Fruit fly (Drosophila melanogaster) whole organism, embryonic: ENCODE measurements around the gene Syn1.

Source experiments
- ATbp ChIP-seq: fragments of 200-800 bp; sonication (Bioruptor generic); optimal IDR thresholded peaks from 2 replicates; lab custom pipeline; 2017; ENCODE audit warnings: missing biosample characterization, mild to moderate bottlenecking, missing genetic modification characterization, missing genetic modification reagents
- CG12391 ChIP-seq: fragments of 200-800 bp; sonication (Bioruptor generic); optimal IDR thresholded peaks from 3 replicates; lab custom pipeline; 2018; ENCODE audit warnings: missing biosample characterization, mild to moderate bottlenecking, missing genetic modification characterization, moderate library complexity
- CG13775 ChIP-seq: fragments of 200-800 bp; sonication (Bioruptor generic); optimal IDR thresholded peaks from 3 replicates; lab custom pipeline; 2017; ENCODE audit warnings: missing biosample characterization, mild to moderate bottlenecking, missing genetic modification characterization
- CG15514 ChIP-seq: fragments of 200-800 bp; sonication (Bioruptor generic); optimal IDR thresholded peaks from 3 replicates; lab custom pipeline; 2017; ENCODE audit warnings: missing biosample characterization, missing genetic modification characterization, mild to moderate bottlenecking, moderate library complexity, missing genetic modification reagents
- CG1792 ChIP-seq: fragments of 200-800 bp; sonication (Bioruptor generic); optimal IDR thresholded peaks from 2 replicates; lab custom pipeline; 2016; ENCODE audit warnings: missing biosample characterization, missing genetic modification characterization
- CG31224 ChIP-seq: fragments of 200-800 bp; sonication (Bioruptor generic); IDR thresholded peaks from 2 replicates; pipeline ENCODE4 v1.3.6; 2022; ENCODE audit warnings: missing biosample characterization, missing genetic modification characterization
- CG32772 ChIP-seq: fragments of 200-800 bp; sonication (Bioruptor generic); IDR thresholded peaks from 2 replicates; pipeline ENCODE4 v1.3.6; 2022; ENCODE audit warnings: missing biosample characterization, missing genetic modification characterization
- CG34422 ChIP-seq: fragments of 200-800 bp; sonication (Bioruptor generic); IDR thresholded peaks from 3 replicates; pipeline ENCODE4 v1.3.6; 2022; ENCODE audit warnings: missing biosample characterization, missing genetic modification characterization
- CG42726 ChIP-seq: fragments of 200-800 bp; sonication (Bioruptor generic); IDR thresholded peaks from 2 replicates; pipeline ENCODE4 v1.3.6; 2022; ENCODE audit warnings: missing biosample characterization, missing genetic modification characterization; ENCODE audit not compliant: partially characterized antibody
- CG5245 ChIP-seq: fragments of 200-800 bp; sonication (Bioruptor generic); optimal IDR thresholded peaks from 3 replicates; lab custom pipeline; 2016; ENCODE audit warnings: missing biosample characterization, missing genetic modification characterization
- CG6654 ChIP-seq: fragments of 200-800 bp; sonication (Bioruptor generic); optimal IDR thresholded peaks from 2 replicates; lab custom pipeline; 2017; ENCODE audit warnings: missing biosample characterization, mild to moderate bottlenecking, missing genetic modification characterization
- CG6689 ChIP-seq: fragments of 200-800 bp; sonication (Bioruptor generic); IDR thresholded peaks from 2 replicates; pipeline ENCODE4 v1.3.6; 2022; ENCODE audit warnings: missing biosample characterization, missing genetic modification characterization
- CG6791 ChIP-seq: fragments of 200-800 bp; sonication (Bioruptor generic); IDR thresholded peaks from 3 replicates; pipeline ENCODE4 v1.3.6; 2022; ENCODE audit warnings: missing biosample characterization, missing genetic modification characterization; ENCODE audit not compliant: partially characterized antibody
- CG7786 ChIP-seq: fragments of 200-800 bp; sonication (Bioruptor generic); optimal IDR thresholded peaks from 2 replicates; lab custom pipeline; 2016; ENCODE audit warnings: missing biosample characterization, missing genetic modification characterization
- CG8944 ChIP-seq: fragments of 200-800 bp; sonication (Bioruptor generic); optimal IDR thresholded peaks from 3 replicates; lab custom pipeline; 2016; ENCODE audit warnings: missing biosample characterization, missing genetic modification characterization
- CG9437 ChIP-seq: fragments of 200-800 bp; sonication (Bioruptor generic); optimal IDR thresholded peaks from 2 replicates; lab custom pipeline; 2018; ENCODE audit warnings: missing biosample characterization, mild to moderate bottlenecking, missing genetic modification characterization
- CG9932 ChIP-seq: fragments of 200-800 bp; sonication (Bioruptor generic); IDR thresholded peaks from 2 replicates; pipeline ENCODE4 v1.3.6; 2022; ENCODE audit warnings: missing biosample characterization, missing genetic modification characterization
- CkIIα-i1 ChIP-seq: fragments of 200-800 bp; sonication (Bioruptor generic); IDR thresholded peaks from 2 replicates; pipeline ENCODE4 v1.3.6; 2022; ENCODE audit warnings: missing biosample characterization, missing genetic modification characterization
- ERR ChIP-seq: fragments of 200-800 bp; sonication (Bioruptor generic); optimal IDR thresholded peaks from 2 replicates; lab custom pipeline; 2016; ENCODE audit warnings: missing biosample characterization, missing genetic modification characterization
- H15 ChIP-seq: fragments of 200-800 bp; sonication (Bioruptor generic); IDR thresholded peaks from 3 replicates; pipeline ENCODE4 v1.3.6; 2022; ENCODE audit warnings: missing biosample characterization, missing genetic modification characterization
- Hey ChIP-seq: fragments of 200-800 bp; sonication (Bioruptor generic); optimal IDR thresholded peaks from 3 replicates; lab custom pipeline; 2018; ENCODE audit warnings: missing biosample characterization, mild to moderate bottlenecking, missing genetic modification characterization
- NFAT ChIP-seq: fragments of 200-800 bp; sonication (Bioruptor generic); IDR thresholded peaks from 2 replicates; pipeline ENCODE4 v1.3.6; 2022; ENCODE audit warnings: missing biosample characterization, missing genetic modification characterization
- Pdp1 ChIP-seq, 2 experiments: fragments of 200-800 bp; sonication (Bioruptor generic); optimal IDR thresholded peaks; 3 replicates each; lab custom pipeline; 2016; ENCODE audit warnings: missing biosample characterization in 2 of 2, missing genetic modification characterization in 2 of 2, mild to moderate bottlenecking in 1 of 2, moderate library complexity in 1 of 2
- Ssrp ChIP-seq: fragments of 200-800 bp; sonication (Bioruptor generic); optimal IDR thresholded peaks from 2 replicates; lab custom pipeline; 2018; ENCODE audit warnings: missing biosample characterization, mild to moderate bottlenecking, missing genetic modification characterization, moderate library complexity
- chif ChIP-seq, 2 experiments: fragments of 200-800 bp; sonication (Bioruptor generic); optimal IDR thresholded peaks; 3 replicates each; lab custom pipeline; 2016; ENCODE audit warnings: missing biosample characterization in 2 of 2, missing genetic modification characterization in 2 of 2
- chinmo ChIP-seq: fragments of 200-800 bp; sonication (Bioruptor generic); IDR thresholded peaks from 4 replicates; pipeline ENCODE4 v1.3.6; 2022; ENCODE audit warnings: missing biosample characterization, missing genetic modification characterization; ENCODE audit not compliant: partially characterized antibody
- dmrt99B ChIP-seq: fragments of 200-800 bp; sonication (Bioruptor generic); optimal IDR thresholded peaks from 2 replicates; lab custom pipeline; 2018; ENCODE audit warnings: missing biosample characterization, mild to moderate bottlenecking, missing genetic modification characterization, moderate library complexity
- gcm2 ChIP-seq: fragments of 200-800 bp; sonication (Bioruptor generic); optimal IDR thresholded peaks from 2 replicates; lab custom pipeline; 2016; ENCODE audit warnings: missing biosample characterization, missing genetic modification characterization
- grau ChIP-seq: fragments of 200-800 bp; optimal IDR thresholded peaks from 3 replicates; lab custom pipeline; 2019; ENCODE audit warnings: missing biosample characterization, mild to moderate bottlenecking, missing genetic modification characterization, moderate library complexity
- grn ChIP-seq: fragments of 200-800 bp; sonication (Bioruptor generic); optimal IDR thresholded peaks from 3 replicates; lab custom pipeline; 2017; ENCODE audit warnings: missing biosample characterization, missing genetic modification characterization
- kay ChIP-seq: fragments of 200-800 bp; sonication (Bioruptor generic); optimal IDR thresholded peaks from 2 replicates; lab custom pipeline; 2016; ENCODE audit warnings: missing biosample characterization, missing genetic modification characterization
- kni ChIP-seq: fragments of 200-800 bp; sonication (Bioruptor generic); optimal IDR thresholded peaks from 3 replicates; lab custom pipeline; 2017; ENCODE audit warnings: mild to moderate bottlenecking, missing biosample characterization, missing genetic modification reagents, missing genetic modification characterization
- lola ChIP-seq, 3 experiments: fragments of >200 bp in 2 of 3; fragments of 200-800 bp in 1 of 3; sonication (Bioruptor generic) in 1 of 3; optimal IDR thresholded peaks; 2 replicates each; lab custom pipeline; 2017 to 2019; ENCODE audit warnings: missing biosample characterization in 3 of 3, missing genetic modification characterization in 3 of 3, mild to moderate bottlenecking in 1 of 3, moderate library complexity in 1 of 3
- oc ChIP-seq: fragments of 200-800 bp; sonication (Bioruptor generic); optimal IDR thresholded peaks from 2 replicates; lab custom pipeline; 2018; ENCODE audit warnings: missing biosample characterization, mild to moderate bottlenecking, missing genetic modification characterization, moderate library complexity
- tin ChIP-seq: fragments of 200-800 bp; sonication (Bioruptor generic); optimal IDR thresholded peaks from 3 replicates; lab custom pipeline; 2016; ENCODE audit warnings: missing biosample characterization, missing genetic modification characterization
- vvl ChIP-seq: fragments of 200-800 bp; sonication (Bioruptor generic); IDR thresholded peaks from 2 replicates; pipeline ENCODE4 v1.3.6; 2022; ENCODE audit warnings: missing biosample characterization, missing genetic modification characterization

The Syn1 gene

dm6 chr3L:21741234-21741633 lies 29.1 kb downstream of the Syn1 start, which contains the start of gene CG14572:
CG14572 (plus strand) TSS chr3L:21741534.
- no peak for TF ChIP-seq CG8944 (GFP tag; lab: Kevin White, UChicago)
- TF ChIP-seq lola (GFP tag; optimal IDR thresholded peaks at IDR 0.05; lab: Kevin White, UChicago): no peak
- no peak for TF ChIP-seq Hey (tag; lab: Kevin White, UChicago)
- TF ChIP-seq CG42726: no peak
- TF ChIP-seq chif (GFP tag; optimal IDR thresholded peaks at IDR 0.05; lab: Kevin White, UChicago): no peak
- no peak for TF ChIP-seq H15 (GFP tag; lab: Robert Waterston, UW)
- TF ChIP-seq chinmo (GFP tag; lab: Robert Waterston, UW): 0 out of 4 replicates have a peak, but pooled peaks have one; percentile 37
- TF ChIP-seq CG12391 (tag; lab: Kevin White, UChicago): no peak
- no peak for TF ChIP-seq CkIIα-i1
- TF ChIP-seq CG15514 (GFP tag; lab: Kevin White, UChicago): no peak
- peak; percentile 37 for TF ChIP-seq kni
- no peak for TF ChIP-seq tin (GFP tag; lab: Kevin White, UChicago)
- no peak for TF ChIP-seq ERR (GFP tag; lab: Kevin White, UChicago)
- TF ChIP-seq vvl: peak; percentile 18; the same call in 1 of the 2 replicates
- no peak for TF ChIP-seq CG13775 (GFP tag; lab: Kevin White, UChicago)

DNA sequence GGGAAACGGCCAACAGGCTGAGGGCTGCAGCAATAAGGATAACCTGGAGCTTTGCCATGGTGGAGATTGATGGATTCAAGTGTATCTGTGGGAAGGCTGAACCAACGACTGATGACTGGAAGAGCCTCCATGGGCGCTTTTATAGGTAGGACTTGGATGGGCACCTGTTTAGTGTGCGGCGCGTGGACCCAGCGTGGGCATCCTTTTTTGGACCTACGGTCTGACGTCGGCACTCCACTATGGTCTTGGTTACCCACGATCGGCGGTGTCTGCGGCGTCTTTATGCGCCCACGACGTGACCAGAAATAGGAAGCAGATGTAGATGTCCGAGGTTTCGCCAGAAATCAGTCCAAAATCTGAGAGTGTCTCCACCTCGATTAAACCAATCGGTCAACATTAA lies 30.1 kb downstream of the Syn1 start, which contains the start of gene CG14566:
Gene CG14566 (minus strand): TSS at position 101 of the 400 bp plus-strand sequence.
- TF ChIP-seq ATbp (GFP tag; lab: Kevin White, UChicago): no peak
- no peak for TF ChIP-seq CG5245 (GFP tag; lab: Kevin White, UChicago)
- no peak for TF ChIP-seq CG1792
- no peak for TF ChIP-seq CG6689 (GFP tag; lab: Robert Waterston, UW)
- TF ChIP-seq CG7786 (GFP tag; lab: Kevin White, UChicago): no peak
- no peak for TF ChIP-seq CG6791
- no peak for TF ChIP-seq CG34422 (GFP tag; lab: Robert Waterston, UW)
- no peak for TF ChIP-seq Pdp1 (GFP tag; optimal IDR thresholded peaks at IDR 0.05; lab: Kevin White, UChicago)
- no peak for TF ChIP-seq Ssrp (tag; lab: Kevin White, UChicago)
- TF ChIP-seq gcm2 (GFP tag; lab: Kevin White, UChicago): no peak
- TF ChIP-seq dmrt99B (tag; lab: Kevin White, UChicago): no peak
- no peak for TF ChIP-seq CG6654 (GFP tag; lab: Kevin White, UChicago)
- no peak for TF ChIP-seq grn (GFP tag; lab: Kevin White, UChicago)

dm6 chr3L:21739017-21739730 lies 31.2 kb downstream of the Syn1 start:
- TF ChIP-seq kay (GFP tag; lab: Kevin White, UChicago) (peak; percentile 44), NFAT (GFP tag; lab: Robert Waterston, UW) (peak; percentile 40; the same call in 1 of the 2 replicates), CG32772 (GFP tag; lab: Robert Waterston, UW) (0 out of 2 replicates have a peak, but pooled peaks have one; percentile 11), grau (tag; lab: Kevin White, UChicago) (no peak), CG9437 (no peak), CG9932 (GFP tag; lab: Robert Waterston, UW) (0 out of 2 replicates have a peak, but pooled peaks have one; percentile 11), CG31224 (peak; percentile 35; the same call in 1 of the 2 replicates), oc (tag; lab: Kevin White, UChicago) (peak; percentile 25)
- TF ChIP-seq, all 482 proteins: peak for 6
